Worm (Caenorhabditis elegans): ENCODE measurements around the gene tbx-41.

tbx-41 gene

ce11 chrX:1909353-1909752, 44.3 kb downstream of the tbx-41 start (continued):
- no peak for TF ChIP-seq hlh-30 (tag; optimal IDR thresholded peaks at IDR 0.05; ENCODE audit: insufficient read depth)
- TF ChIP-seq tbx-7 (tag; optimal IDR thresholded peaks at IDR 0.05): no peak
- TF ChIP-seq mec-3 (tag; optimal IDR thresholded peaks at IDR 0.05; ENCODE audit: borderline replicate concordance): no peak
- no peak for TF ChIP-seq hlh-13 (GFP tag; optimal IDR thresholded peaks at IDR 0.05)
- TF ChIP-seq lim-6 (tag; optimal IDR thresholded peaks at IDR 0.05): no peak
- TF ChIP-seq ahr-1 (tag; optimal IDR thresholded peaks at IDR 0.05): no peak
- no peak for TF ChIP-seq gmeb-2 (tag; optimal IDR thresholded peaks at IDR 0.05)
- no peak for TF ChIP-seq pag-3 (tag; optimal IDR thresholded peaks at IDR 0.05; ENCODE audit: borderline replicate concordance)
- TF ChIP-seq syd-9 (tag; optimal IDR thresholded peaks at IDR 0.05): no peak
- TF ChIP-seq ceh-14 (tag; optimal IDR thresholded peaks at IDR 0.05): no peak
- peak; percentile 64 for TF ChIP-seq ceh-18 (tag; optimal IDR thresholded peaks at IDR 0.05)
- peak; percentile 50 for TF ChIP-seq nfya-1 (tag; optimal IDR thresholded peaks at IDR 0.05)
- TF ChIP-seq sox-2 (GFP tag; IDR thresholded peaks at IDR 0.05): no peak
- no peak for TF ChIP-seq K09A11.1 (tag; optimal IDR thresholded peaks at IDR 0.05; ENCODE audit: insufficient read depth)
- no peak for TF ChIP-seq C38D4.7 (GFP tag; optimal IDR thresholded peaks at IDR 0.05)
- TF ChIP-seq T23F11.4 (GFP tag; optimal IDR thresholded peaks at IDR 0.05): no peak
- no peak for TF ChIP-seq fkh-10 (GFP tag; optimal IDR thresholded peaks at IDR 0.05)
- TF ChIP-seq rnt-1 (tag; optimal IDR thresholded peaks at IDR 0.05): no peak
- TF ChIP-seq ceh-22 (tag; optimal IDR thresholded peaks at IDR 0.05): no peak
- no peak for TF ChIP-seq odd-2 (tag; optimal IDR thresholded peaks at IDR 0.05)
- no peak for TF ChIP-seq elt-4 (tag; optimal IDR thresholded peaks at IDR 0.05)
- TF ChIP-seq sox-4 (tag; optimal IDR thresholded peaks at IDR 0.05): no peak
- no peak for TF ChIP-seq Y22D7AL.16 (tag; optimal IDR thresholded peaks at IDR 0.05)
- no peak for TF ChIP-seq hlh-15 (tag; optimal IDR thresholded peaks at IDR 0.05)
- no peak for TF ChIP-seq pqm-1 (tag; optimal IDR thresholded peaks at IDR 0.05)
- no peak for TF ChIP-seq ama-1 (optimal IDR thresholded peaks at IDR 0.05)

ce11 chrX:1913257-1913656, 48.2 kb downstream of the tbx-41 start, which contains the start of gene ZC53.1:
TSS of gene ZC53.1 (minus strand) at chrX:1913357.
- TF ChIP-seq zip-5 (tag; optimal IDR thresholded peaks at IDR 0.05) (no peak), fax-1 (tag; optimal IDR thresholded peaks at IDR 0.05) (no peak), gmeb-2 (tag; optimal IDR thresholded peaks at IDR 0.05) (no peak), C08G9.2 (tag; optimal IDR thresholded peaks at IDR 0.05) (no peak), K09A11.1 (tag; optimal IDR thresholded peaks at IDR 0.05; ENCODE audit: insufficient read depth) (no peak), nfya-1 (tag; optimal IDR thresholded peaks at IDR 0.05) (no peak), hlh-15 (tag; optimal IDR thresholded peaks at IDR 0.05) (no peak), tbx-7 (tag; optimal IDR thresholded peaks at IDR 0.05) (no peak), unc-42 (tag; optimal IDR thresholded peaks at IDR 0.05) (no peak), T23F11.4 (GFP tag; optimal IDR thresholded peaks at IDR 0.05) (no peak), elt-4 (tag; optimal IDR thresholded peaks at IDR 0.05) (no peak)

ce11 chrX:1915022-1915421, 50.0 kb downstream of the tbx-41 start, which contains the start of gene rgs-9:
TSS of gene rgs-9 (plus strand) at chrX:1915258.
- no peak for TF ChIP-seq ttx-3 (tag; optimal IDR thresholded peaks at IDR 0.05)
- TF ChIP-seq C38D4.7 (GFP tag; optimal IDR thresholded peaks at IDR 0.05): no peak
- TF ChIP-seq unc-55 (GFP tag; optimal IDR thresholded peaks at IDR 0.05): no peak
- TF ChIP-seq nhr-11 (tag; optimal IDR thresholded peaks at IDR 0.05): no peak
- TF ChIP-seq hlh-13 (GFP tag; optimal IDR thresholded peaks at IDR 0.05): no peak
- no peak for TF ChIP-seq che-1 (tag; optimal IDR thresholded peaks at IDR 0.05)
- no peak for TF ChIP-seq ceh-19 (GFP tag; optimal IDR thresholded peaks at IDR 0.05)
- no peak for TF ChIP-seq sdc-2 (tag; optimal IDR thresholded peaks at IDR 0.05)
